Fruit fly (Drosophila melanogaster) whole organism, adult: ENCODE results near the gene Ir84a.

Experiments used
- CG11617 ChIP-seq: fragments of 200-800 bp; sonication (Bioruptor generic); optimal IDR thresholded peaks from 2 replicates; lab custom pipeline; 2017; ENCODE audit warnings: mild to moderate bottlenecking, missing biosample characterization, missing genetic modification reagents, missing genetic modification characterization
- CG12768 ChIP-seq: fragments of 200-800 bp; sonication (Bioruptor generic); optimal IDR thresholded peaks from 2 replicates; lab custom pipeline; 2017; ENCODE audit warnings: missing biosample characterization, missing genetic modification characterization, mild to moderate bottlenecking, moderate library complexity, missing genetic modification reagents
- CG14711 ChIP-seq: fragments of 200-800 bp; sonication (Bioruptor generic); optimal IDR thresholded peaks from 2 replicates; lab custom pipeline; 2018; ENCODE audit warnings: missing biosample characterization, mild to moderate bottlenecking, missing genetic modification characterization, moderate library complexity
- CG1620 ChIP-seq: fragments of 200-800 bp; sonication (Bioruptor generic); optimal IDR thresholded peaks from 2 replicates; lab custom pipeline; 2016; ENCODE audit warnings: missing biosample characterization, missing genetic modification characterization
- CG33017 ChIP-seq: fragments of 200-800 bp; sonication (Bioruptor generic); optimal IDR thresholded peaks from 2 replicates; lab custom pipeline; 2018; ENCODE audit warnings: missing biosample characterization, mild to moderate bottlenecking, missing genetic modification characterization, moderate library complexity
- CG5204 ChIP-seq: fragments of 200-800 bp; sonication (Bioruptor generic); optimal IDR thresholded peaks from 2 replicates; lab custom pipeline; 2016; ENCODE audit warnings: missing biosample characterization, missing genetic modification characterization
- CG7045 ChIP-seq: fragments of 200-800 bp; sonication (Bioruptor generic); optimal IDR thresholded peaks from 2 replicates; lab custom pipeline; 2017; ENCODE audit warnings: missing biosample characterization, mild to moderate bottlenecking, missing genetic modification characterization
- CG7101 ChIP-seq: fragments of 200-800 bp; sonication (Bioruptor generic); optimal IDR thresholded peaks from 2 replicates; lab custom pipeline; 2018; ENCODE audit warnings: missing biosample characterization, mild to moderate bottlenecking, missing genetic modification characterization, moderate library complexity
- Clk ChIP-seq: fragments of 200-800 bp; sonication (Bioruptor generic); optimal IDR thresholded peaks from 2 replicates; lab custom pipeline; 2017; ENCODE audit warnings: missing biosample characterization, missing genetic modification characterization
- Crg-1 ChIP-seq: fragments of 200-800 bp; sonication (Bioruptor generic); optimal IDR thresholded peaks from 2 replicates; lab custom pipeline; 2016; ENCODE audit warnings: missing biosample characterization, missing genetic modification characterization
- Hr96 ChIP-seq: fragments of 200-800 bp; sonication (Bioruptor generic); optimal IDR thresholded peaks from 2 replicates; lab custom pipeline; 2016; ENCODE audit warnings: missing biosample characterization, missing genetic modification characterization
- Mnt ChIP-seq: fragments of 200-800 bp; sonication (Bioruptor generic); optimal IDR thresholded peaks from 2 replicates; lab custom pipeline; 2016; ENCODE audit warnings: missing biosample characterization, mild to moderate bottlenecking, missing genetic modification characterization
- bab1 ChIP-seq: fragments of 200-800 bp; sonication (Bioruptor generic); optimal IDR thresholded peaks from 3 replicates; lab custom pipeline; 2019; ENCODE audit warnings: missing biosample characterization, mild to moderate bottlenecking, missing genetic modification characterization, moderate library complexity
- cic ChIP-seq: fragments of 200-800 bp; sonication (Bioruptor generic); optimal IDR thresholded peaks from 2 replicates; lab custom pipeline; 2017; ENCODE audit warnings: missing biosample characterization, mild to moderate bottlenecking, missing genetic modification characterization, moderate library complexity
- cnc ChIP-seq, 2 experiments: fragments of >200 bp; optimal IDR thresholded peaks; 2 replicates each; lab custom pipeline; 2017
- kay ChIP-seq: fragments of 200-800 bp; sonication (Bioruptor generic); peaks from one replicate; lab custom pipeline; 2016; ENCODE audit warnings: missing biosample characterization, missing genetic modification characterization, borderline replicate concordance
- ovo ChIP-seq: fragments of 200-800 bp; sonication (Bioruptor generic); optimal IDR thresholded peaks from 2 replicates; lab custom pipeline; 2016; ENCODE audit warnings: missing biosample characterization, missing genetic modification characterization
- pad ChIP-seq: fragments of 200-800 bp; sonication (Bioruptor generic); optimal IDR thresholded peaks from 3 replicates; lab custom pipeline; 2017; ENCODE audit warnings: missing biosample characterization, missing genetic modification characterization, mild to moderate bottlenecking, moderate library complexity, missing genetic modification reagents
- tj ChIP-seq: fragments of 200-800 bp; sonication (Bioruptor generic); optimal IDR thresholded peaks from 3 replicates; lab custom pipeline; 2017; ENCODE audit warnings: missing biosample characterization, mild to moderate bottlenecking, missing genetic modification characterization, moderate library complexity
- toe ChIP-seq: fragments of 200-800 bp; sonication (Bioruptor generic); optimal IDR thresholded peaks from 2 replicates; lab custom pipeline; 2016; ENCODE audit warnings: missing biosample characterization, missing genetic modification characterization

Ir84a gene

dm6 chr3R:7391113-7391512 lies 15.6 kb upstream of the Ir84a start, which contains the start of gene CG42650:
Gene CG42650 (plus strand): TSS chr3R:7391413.
- no peak for TF ChIP-seq CG12768 (GFP tag; lab: Kevin White, UChicago)
- no peak for TF ChIP-seq cnc (optimal IDR thresholded peaks at IDR 0.05; lab: Kevin White, UChicago)
- TF ChIP-seq CG7045 (GFP tag; lab: Kevin White, UChicago), result no peak
- TF ChIP-seq kay, result no peak
- TF ChIP-seq Crg-1 (GFP tag; lab: Kevin White, UChicago), result no peak
- TF ChIP-seq CG5204 (GFP tag; lab: Kevin White, UChicago), result no peak
- TF ChIP-seq cic (GFP tag; lab: Kevin White, UChicago), result no peak

DNA sequence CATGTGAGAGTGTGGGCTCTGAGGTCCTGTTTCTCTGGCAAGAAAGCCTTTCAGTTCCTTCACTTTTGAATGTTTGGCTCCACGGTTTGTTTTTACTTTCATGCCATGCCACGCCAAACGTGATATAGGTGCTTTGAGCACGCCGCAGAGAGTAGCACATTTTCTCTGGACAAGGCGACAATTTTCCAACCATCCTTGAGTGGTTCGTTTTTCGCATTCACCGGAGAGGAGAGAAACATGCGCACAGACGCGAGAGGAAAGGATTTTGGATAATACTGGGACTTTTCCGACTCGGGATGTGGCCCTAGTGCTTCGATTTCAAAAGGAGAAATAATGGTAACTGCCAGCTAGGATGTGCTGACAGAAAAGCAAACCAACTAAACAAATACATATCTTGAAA lies 12.6 kb upstream of the Ir84a start:
- TF ChIP-seq Clk (GFP tag; lab: Kevin White, UChicago), result no peak
- TF ChIP-seq Hr96 (GFP tag; lab: Kevin White, UChicago), result no peak
- TF ChIP-seq CG5204 (GFP tag; lab: Kevin White, UChicago), result no peak
- no peak for TF ChIP-seq Mnt (GFP tag; lab: Kevin White, UChicago)
- peak; percentile 77 for TF ChIP-seq pad (GFP tag; lab: Kevin White, UChicago)
- TF ChIP-seq tj, result no peak

DNA sequence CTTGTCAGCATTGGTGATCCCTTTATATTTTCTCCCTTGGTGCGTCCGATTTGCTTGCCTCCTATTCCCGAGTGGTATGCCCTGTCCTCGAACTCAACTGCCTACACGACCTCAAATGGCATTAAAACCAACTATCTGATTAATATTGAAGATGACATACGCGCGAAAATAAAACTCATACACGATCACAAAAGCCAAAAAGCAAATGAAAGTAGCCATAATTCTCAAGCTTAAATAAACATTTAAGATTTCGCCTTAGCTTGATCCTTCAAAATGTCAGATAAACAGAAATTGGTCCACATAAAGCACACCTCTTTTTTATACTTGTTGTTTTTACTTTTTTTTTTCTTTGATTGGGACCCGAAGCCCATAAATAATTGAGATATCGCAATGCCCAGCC lies 13.8 kb downstream of the Ir84a start, which contains the start of gene wa-cup:
TSS of gene wa-cup (plus strand) at position 301 of the 400 bp plus-strand sequence.
- TF ChIP-seq CG11617 (GFP tag; lab: Kevin White, UChicago) (no peak), CG5204 (GFP tag; lab: Kevin White, UChicago) (no peak), CG1620 (GFP tag; lab: Kevin White, UChicago) (no peak), tj (no peak), kay (no peak), cic (GFP tag; lab: Kevin White, UChicago) (no peak), Hr96 (GFP tag; lab: Kevin White, UChicago) (no peak), bab1 (GFP tag; lab: Kevin White, UChicago) (no peak), CG7045 (GFP tag; lab: Kevin White, UChicago) (no peak), toe (GFP tag; lab: Kevin White, UChicago) (no peak), pad (GFP tag; lab: Kevin White, UChicago) (no peak), Mnt (GFP tag; lab: Kevin White, UChicago) (no peak), CG14711 (tag; lab: Kevin White, UChicago) (no peak), cnc (optimal IDR thresholded peaks at IDR 0.05; lab: Kevin White, UChicago) (no peak), Crg-1 (GFP tag; lab: Kevin White, UChicago) (no peak), CG33017 (no peak), Clk (GFP tag; lab: Kevin White, UChicago) (no peak), ovo (GFP tag; lab: Kevin White, UChicago) (no peak), CG7101 (no peak)

dm6 chr3R:7438869-7439268 lies 32.2 kb downstream of the Ir84a start:
- TF ChIP-seq Crg-1 (GFP tag; lab: Kevin White, UChicago), result no peak
- TF ChIP-seq CG14711 (tag; lab: Kevin White, UChicago), result no peak
- no peak for TF ChIP-seq Hr96 (GFP tag; lab: Kevin White, UChicago)
- TF ChIP-seq cic (GFP tag; lab: Kevin White, UChicago), result no peak
- no peak for TF ChIP-seq CG7045 (GFP tag; lab: Kevin White, UChicago)
- TF ChIP-seq pad (GFP tag; lab: Kevin White, UChicago), result no peak
- no peak for TF ChIP-seq CG11617 (GFP tag; lab: Kevin White, UChicago)
- TF ChIP-seq Mnt (GFP tag; lab: Kevin White, UChicago), result no peak
- TF ChIP-seq cnc (optimal IDR thresholded peaks at IDR 0.05; lab: Kevin White, UChicago), result no peak
- TF ChIP-seq CG7101, result no peak
- TF ChIP-seq tj, result no peak
- TF ChIP-seq toe (GFP tag; lab: Kevin White, UChicago), result no peak
- TF ChIP-seq bab1 (GFP tag; lab: Kevin White, UChicago), result no peak
- TF ChIP-seq kay, result no peak
- no peak for TF ChIP-seq CG5204 (GFP tag; lab: Kevin White, UChicago)
- no peak for TF ChIP-seq CG1620 (GFP tag; lab: Kevin White, UChicago)

- TF ChIP-seq CG11617 (GFP tag; lab: Kevin White, UChicago) (no peak), CG12768 (GFP tag; lab: Kevin White, UChicago) (no peak), cnc (optimal IDR thresholded peaks at IDR 0.05; lab: Kevin White, UChicago) (no peak), CG5204 (GFP tag; lab: Kevin White, UChicago) (no peak), Clk (GFP tag; lab: Kevin White, UChicago) (no peak), cic (GFP tag; lab: Kevin White, UChicago) (no peak)
These were observed 32.7 kb downstream of the Ir84a start, which contains the start of gene CG14598 for dm6 chr3R:7439306-7439810. Gene CG14598 (plus strand): TSS chr3R:7439760.

DNA sequence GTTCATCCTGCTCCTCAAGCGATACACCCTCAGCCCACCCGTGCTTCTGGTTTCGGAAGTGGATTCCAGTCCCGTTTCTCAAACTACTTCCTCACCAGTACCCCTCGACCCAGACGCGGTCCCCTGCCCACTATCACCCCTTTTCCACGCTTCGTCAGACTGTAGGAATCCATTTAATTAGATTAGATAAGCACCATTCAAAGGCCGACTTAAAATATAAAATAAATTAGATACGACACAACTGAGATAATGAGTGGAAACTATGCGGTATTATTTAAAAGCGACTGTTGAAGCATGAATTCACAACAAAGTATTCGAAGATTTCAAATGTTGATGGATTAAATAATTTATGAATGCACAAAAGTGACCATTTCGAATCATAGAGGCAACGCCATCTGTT lies 34.7 kb downstream of the Ir84a start:
- no peak for TF ChIP-seq CG7101
- no peak for TF ChIP-seq CG11617 (GFP tag; lab: Kevin White, UChicago)
- TF ChIP-seq Clk (GFP tag; lab: Kevin White, UChicago), result no peak
- no peak for TF ChIP-seq CG12768 (GFP tag; lab: Kevin White, UChicago)
- no peak for TF ChIP-seq tj
- no peak for TF ChIP-seq Hr96 (GFP tag; lab: Kevin White, UChicago)
- no peak for TF ChIP-seq Crg-1 (GFP tag; lab: Kevin White, UChicago)
- TF ChIP-seq Mnt (GFP tag; lab: Kevin White, UChicago), result no peak
- TF ChIP-seq CG33017, result no peak
- no peak for TF ChIP-seq CG1620 (GFP tag; lab: Kevin White, UChicago)
- no peak for TF ChIP-seq cnc (optimal IDR thresholded peaks at IDR 0.05; lab: Kevin White, UChicago)
- no peak for TF ChIP-seq kay
- TF ChIP-seq pad (GFP tag; lab: Kevin White, UChicago), result no peak
